Fruit fly (Drosophila melanogaster) whole organism, embryonic: ENCODE measurements around the gene CG12123.

Source experiments
- Asciz ChIP-seq: fragments of 200-800 bp; sonication (Bioruptor generic); optimal IDR thresholded peaks from 2 replicates; lab custom pipeline; 2017; ENCODE audit warnings: missing biosample characterization, mild to moderate bottlenecking, missing genetic modification characterization, missing genetic modification reagents
- Atf6 ChIP-seq: fragments of 200-800 bp; sonication (Bioruptor generic); IDR thresholded peaks from 2 replicates; pipeline ENCODE4 v1.3.6; 2022; ENCODE audit warnings: missing biosample characterization, missing genetic modification characterization
- B-H2 ChIP-seq: fragments of 200-800 bp; sonication (Bioruptor generic); optimal IDR thresholded peaks from 2 replicates; lab custom pipeline; 2018; ENCODE audit warnings: missing biosample characterization, mild to moderate bottlenecking, missing genetic modification characterization
- CG10147 ChIP-seq: fragments of 200-800 bp; sonication (Bioruptor generic); optimal IDR thresholded peaks from 2 replicates; lab custom pipeline; 2019; ENCODE audit warnings: missing biosample characterization, mild to moderate bottlenecking, missing genetic modification characterization, moderate library complexity
- CG10565 ChIP-seq: fragments of 200-800 bp; sonication (Bioruptor generic); optimal IDR thresholded peaks from 3 replicates; lab custom pipeline; 2016; ENCODE audit warnings: missing biosample characterization, mild to moderate bottlenecking, missing genetic modification characterization
- CG11085 ChIP-seq: fragments of 200-800 bp; sonication (Bioruptor generic); IDR thresholded peaks from 2 replicates; pipeline ENCODE4 v1.3.6; 2022; ENCODE audit warnings: missing biosample characterization, missing genetic modification characterization
- CG12071 ChIP-seq: fragments of 200-800 bp; sonication (Bioruptor generic); optimal IDR thresholded peaks from 3 replicates; lab custom pipeline; 2018; ENCODE audit warnings: missing biosample characterization, mild to moderate bottlenecking, missing genetic modification characterization
- CG12219 ChIP-seq: fragments of 200-800 bp; sonication (Bioruptor generic); optimal IDR thresholded peaks from 3 replicates; lab custom pipeline; 2018; ENCODE audit warnings: missing biosample characterization, mild to moderate bottlenecking, missing genetic modification characterization
- CG12299 ChIP-seq: fragments of 200-800 bp; sonication (Bioruptor generic); optimal IDR thresholded peaks from 2 replicates; lab custom pipeline; 2018; ENCODE audit warnings: missing biosample characterization, mild to moderate bottlenecking, missing genetic modification characterization
- CG12769 ChIP-seq: fragments of 200-800 bp; sonication (Bioruptor generic); optimal IDR thresholded peaks from 2 replicates; lab custom pipeline; 2019; ENCODE audit warnings: missing biosample characterization, mild to moderate bottlenecking, missing genetic modification characterization, moderate library complexity
- CG14710 ChIP-seq: fragments of 200-800 bp; sonication (Bioruptor generic); optimal IDR thresholded peaks from 3 replicates; lab custom pipeline; 2019; ENCODE audit warnings: missing biosample characterization, mild to moderate bottlenecking, missing genetic modification characterization, moderate library complexity
- CG16779 ChIP-seq: fragments of 200-800 bp; sonication (Bioruptor generic); IDR thresholded peaks from 2 replicates; pipeline ENCODE4 v1.3.6; 2022; ENCODE audit warnings: missing biosample characterization, missing genetic modification characterization
- CG17385 ChIP-seq: fragments of 200-800 bp; sonication (Bioruptor generic); optimal IDR thresholded peaks from 3 replicates; lab custom pipeline; 2018; ENCODE audit warnings: missing biosample characterization, mild to moderate bottlenecking, missing genetic modification characterization
- CG1832 ChIP-seq: fragments of 200-800 bp; sonication (Bioruptor generic); optimal IDR thresholded peaks from 2 replicates; lab custom pipeline; 2017; ENCODE audit warnings: missing biosample characterization, mild to moderate bottlenecking, missing genetic modification characterization, inconsistent platforms
- CG3163 ChIP-seq: fragments of 200-800 bp; sonication (Bioruptor generic); optimal IDR thresholded peaks from 3 replicates; lab custom pipeline; 2016; ENCODE audit warnings: missing biosample characterization, missing genetic modification characterization
- CG33213 ChIP-seq: fragments of 200-800 bp; sonication (Bioruptor generic); optimal IDR thresholded peaks from 3 replicates; lab custom pipeline; 2016; ENCODE audit warnings: missing biosample characterization, missing genetic modification characterization
- CG4617 ChIP-seq: fragments of 200-800 bp; sonication (Bioruptor generic); optimal IDR thresholded peaks from 3 replicates; lab custom pipeline; 2016; ENCODE audit warnings: missing biosample characterization, missing genetic modification characterization, borderline replicate concordance
- CG4820 ChIP-seq: fragments of 200-800 bp; sonication (Bioruptor generic); optimal IDR thresholded peaks from 3 replicates; lab custom pipeline; 2016; ENCODE audit warnings: missing biosample characterization, missing genetic modification characterization
- CG7357 ChIP-seq: fragments of 200-800 bp; sonication (Bioruptor generic); IDR thresholded peaks from 3 replicates; pipeline ENCODE4 v1.3.6; 2022; ENCODE audit warnings: missing biosample characterization, missing genetic modification characterization
- CG7556 ChIP-seq: fragments of 200-800 bp; sonication (Bioruptor generic); optimal IDR thresholded peaks from 2 replicates; lab custom pipeline; 2017; ENCODE audit warnings: missing biosample characterization, mild to moderate bottlenecking, missing genetic modification characterization
- CG8281 ChIP-seq: fragments of 200-800 bp; sonication (Bioruptor generic); optimal IDR thresholded peaks from 2 replicates; lab custom pipeline; 2018; ENCODE audit warnings: missing biosample characterization, mild to moderate bottlenecking, missing genetic modification characterization, moderate library complexity
- CG8290 ChIP-seq, 3 experiments: fragments of 200-800 bp; sonication (Bioruptor generic); optimal IDR thresholded peaks; 2 replicates each; lab custom pipeline; 2016 to 2019; ENCODE audit warnings: missing biosample characterization in 3 of 3, missing genetic modification characterization in 3 of 3, mild to moderate bottlenecking in 2 of 3, moderate library complexity in 1 of 3
- CG8924 ChIP-seq: fragments of 200-800 bp; optimal IDR thresholded peaks from 3 replicates; lab custom pipeline; 2019; ENCODE audit warnings: missing biosample characterization, mild to moderate bottlenecking, missing genetic modification characterization, moderate library complexity
- Deaf1 ChIP-seq: fragments of 200-800 bp; optimal IDR thresholded peaks from 3 replicates; lab custom pipeline; 2019; ENCODE audit warnings: missing biosample characterization, mild to moderate bottlenecking, missing genetic modification characterization, moderate library complexity
- Drgx ChIP-seq: fragments of 200-800 bp; sonication (Bioruptor generic); IDR thresholded peaks from 2 replicates; pipeline ENCODE4 v1.3.6; 2022; ENCODE audit warnings: missing biosample characterization, missing genetic modification characterization
- HLH4C ChIP-seq: fragments of 200-800 bp; sonication (Bioruptor generic); IDR thresholded peaks from 3 replicates; pipeline ENCODE4 v1.3.6; 2022; ENCODE audit warnings: missing biosample characterization, missing genetic modification characterization; ENCODE audit not compliant: partially characterized antibody
- Hand ChIP-seq: fragments of 200-800 bp; sonication (Bioruptor generic); optimal IDR thresholded peaks from 2 replicates; lab custom pipeline; 2017; ENCODE audit warnings: mild to moderate bottlenecking, missing biosample characterization, missing genetic modification reagents, missing genetic modification characterization
- Hr51 ChIP-seq, 2 experiments: fragments of 200-800 bp; sonication (Bioruptor generic); optimal IDR thresholded peaks; 2 replicates in 1 of 2; 3 replicates in 1 of 2; lab custom pipeline; 2016 to 2018; ENCODE audit warnings: missing biosample characterization in 2 of 2, missing genetic modification characterization in 2 of 2, mild to moderate bottlenecking in 1 of 2, moderate library complexity in 1 of 2
- Kr ChIP-seq: fragments of 200-800 bp; sonication (Bioruptor generic); optimal IDR thresholded peaks from 2 replicates; lab custom pipeline; 2017; ENCODE audit warnings: missing biosample characterization, mild to moderate bottlenecking, missing genetic modification characterization
- Lhr ChIP-seq: fragments of 200-800 bp; sonication (Bioruptor generic); optimal IDR thresholded peaks from 3 replicates; lab custom pipeline; 2017; ENCODE audit warnings: mild to moderate bottlenecking, missing biosample characterization, missing genetic modification reagents, missing genetic modification characterization
- Mrtf ChIP-seq: fragments of 200-800 bp; sonication (Bioruptor generic); IDR thresholded peaks from 3 replicates; pipeline ENCODE4 v1.3.6; 2022; ENCODE audit warnings: missing biosample characterization, missing genetic modification characterization
- Myb ChIP-seq: fragments of 200-800 bp; sonication (Bioruptor generic); optimal IDR thresholded peaks from 2 replicates; lab custom pipeline; 2016; ENCODE audit warnings: missing biosample characterization, missing genetic modification characterization
- Nf-YA ChIP-seq: fragments of 200-800 bp; sonication (Bioruptor generic); IDR thresholded peaks from 2 replicates; pipeline ENCODE4 v1.3.6; 2022; ENCODE audit warnings: missing biosample characterization, missing genetic modification characterization
- Nf-YC ChIP-seq: fragments of 200-800 bp; optimal IDR thresholded peaks from 3 replicates; lab custom pipeline; 2019; ENCODE audit warnings: missing biosample characterization, mild to moderate bottlenecking, missing genetic modification characterization, moderate library complexity
- Oli ChIP-seq: fragments of 200-800 bp; sonication (Bioruptor generic); optimal IDR thresholded peaks from 2 replicates; lab custom pipeline; 2018; ENCODE audit warnings: missing biosample characterization, mild to moderate bottlenecking, missing genetic modification characterization, moderate library complexity
- Side ChIP-seq: fragments of 200-800 bp; sonication (Bioruptor generic); optimal IDR thresholded peaks from 2 replicates; lab custom pipeline; 2016; ENCODE audit warnings: missing biosample characterization, missing genetic modification characterization
- bbx ChIP-seq: fragments of 200-800 bp; sonication (Bioruptor generic); IDR thresholded peaks from 2 replicates; pipeline ENCODE4 v1.3.6; 2022; ENCODE audit warnings: missing biosample characterization, missing genetic modification characterization; ENCODE audit not compliant: partially characterized antibody
- danr ChIP-seq: fragments of 200-800 bp; sonication (Bioruptor generic); IDR thresholded peaks from 2 replicates; pipeline ENCODE4 v1.3.6; 2022; ENCODE audit warnings: missing biosample characterization, missing genetic modification characterization
- disco-r ChIP-seq: fragments of 200-800 bp; sonication (Bioruptor generic); optimal IDR thresholded peaks from 2 replicates; lab custom pipeline; 2016; ENCODE audit warnings: missing biosample characterization, missing genetic modification characterization
- ems ChIP-seq: fragments of 200-800 bp; sonication (Bioruptor generic); optimal IDR thresholded peaks from 3 replicates; lab custom pipeline; 2016; ENCODE audit warnings: missing biosample characterization, missing genetic modification characterization
- jigr1 ChIP-seq: fragments of 200-800 bp; sonication (Bioruptor generic); IDR thresholded peaks from 3 replicates; pipeline ENCODE4 v1.3.6; 2022; ENCODE audit warnings: missing biosample characterization, missing genetic modification characterization
- lab ChIP-seq: fragments of 200-800 bp; sonication (Bioruptor generic); optimal IDR thresholded peaks from 3 replicates; lab custom pipeline; 2017; ENCODE audit warnings: missing biosample characterization, missing genetic modification characterization, mild to moderate bottlenecking, moderate library complexity, missing genetic modification reagents
- prd ChIP-seq, 3 experiments: fragments of >200 bp in 2 of 3; fragments of 200-800 bp in 1 of 3; sonication (Bioruptor generic) in 1 of 3; optimal IDR thresholded peaks in 2 of 3; IDR thresholded peaks in 1 of 3; 2 replicates in 2 of 3; 3 replicates in 1 of 3; pipeline versions ENCODE4 v1.3.6 to Lab custom; 2017 to 2022; ENCODE audit warnings: missing biosample characterization in 1 of 3, missing genetic modification characterization in 1 of 3
- run ChIP-seq: fragments of 200-800 bp; sonication (Bioruptor generic); optimal IDR thresholded peaks from 3 replicates; lab custom pipeline; 2018; ENCODE audit warnings: missing biosample characterization, mild to moderate bottlenecking, missing genetic modification characterization
- salm ChIP-seq: fragments of 200-800 bp; sonication (Bioruptor generic); optimal IDR thresholded peaks from 2 replicates; lab custom pipeline; 2018; ENCODE audit warnings: missing biosample characterization, mild to moderate bottlenecking, missing genetic modification characterization
- sens-2 ChIP-seq: fragments of 200-800 bp; sonication (Bioruptor generic); IDR thresholded peaks from 2 replicates; pipeline ENCODE4 v1.3.6; 2022; ENCODE audit warnings: missing biosample characterization, missing genetic modification characterization
- so ChIP-seq: fragments of 200-800 bp; sonication (Bioruptor generic); IDR thresholded peaks from 3 replicates; pipeline ENCODE4 v1.3.6; 2022; ENCODE audit warnings: missing biosample characterization, missing genetic modification characterization
- tio ChIP-seq: fragments of 200-800 bp; sonication (Bioruptor generic); optimal IDR thresholded peaks from 2 replicates; lab custom pipeline; 2017; ENCODE audit warnings: missing biosample characterization, missing genetic modification characterization, inconsistent platforms

The CG12123 gene

DNA sequence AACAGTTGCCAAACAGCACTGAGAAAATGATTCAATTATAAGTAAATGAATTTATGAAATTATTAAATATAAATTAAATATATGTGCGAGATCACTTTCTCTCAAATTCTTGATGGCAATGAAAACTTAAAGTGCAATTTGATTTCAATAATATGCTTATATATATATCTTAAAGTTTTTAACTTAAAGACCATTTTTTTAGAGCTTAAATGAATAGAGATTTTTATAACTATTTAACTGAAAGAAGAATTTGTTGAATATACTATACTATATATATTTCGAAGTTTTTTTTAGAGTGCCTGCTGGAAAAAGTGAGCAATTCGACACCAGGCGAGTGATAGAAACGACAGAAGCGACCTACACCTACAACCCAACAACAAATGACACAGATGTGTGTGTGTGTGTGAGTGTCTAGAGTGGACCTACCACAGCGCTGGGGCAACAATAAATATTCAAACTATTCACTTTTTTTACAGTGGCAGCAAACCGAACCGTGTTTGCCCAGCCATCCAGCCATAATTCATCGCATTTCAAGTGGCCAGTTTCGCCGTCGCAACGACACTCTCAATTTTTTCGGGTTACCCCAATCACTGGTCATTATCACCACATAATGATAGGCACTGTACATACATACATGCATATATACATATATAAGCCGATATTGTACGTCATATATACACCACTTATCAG is 2.9 kb upstream of the CG12123 start (continued):
- 0 out of 3 replicates have a peak, but pooled peaks have one; percentile 37 for TF ChIP-seq so (GFP tag; lab: Robert Waterston, UW)
- no peak for TF ChIP-seq sens-2
- TF ChIP-seq Mrtf (GFP tag; lab: Robert Waterston, UW) = no peak
- no peak for TF ChIP-seq prd (optimal IDR thresholded peaks at IDR 0.05; lab: Kevin White, UChicago)
- TF ChIP-seq prd (GFP tag; IDR thresholded peaks at IDR 0.05; lab: Robert Waterston, UW) = peak; percentile 66
- no peak for TF ChIP-seq Myb (GFP tag; lab: Kevin White, UChicago)
- TF ChIP-seq tio (GFP tag; lab: Kevin White, UChicago) = no peak
- TF ChIP-seq Side (GFP tag; lab: Kevin White, UChicago) = no peak
- TF ChIP-seq CG3163 = no peak
- peak; percentile 66 for TF ChIP-seq CG7556 (GFP tag; lab: Kevin White, UChicago)
- TF ChIP-seq Nf-YC (tag; lab: Kevin White, UChicago) = peak; percentile 27
- peak; percentile 61 for TF ChIP-seq lab (GFP tag; lab: Kevin White, UChicago)
- TF ChIP-seq HLH4C (GFP tag; lab: Robert Waterston, UW) = no peak
- no peak for TF ChIP-seq ems
- no peak for TF ChIP-seq disco-r (GFP tag; lab: Kevin White, UChicago)
- no peak for TF ChIP-seq CG4617
- no peak for TF ChIP-seq Kr (GFP tag; lab: Kevin White, UChicago)
- peak; percentile 48 for TF ChIP-seq CG12769 (tag; lab: Kevin White, UChicago)
- no peak for TF ChIP-seq CG8290 (GFP tag; optimal IDR thresholded peaks at IDR 0.05; lab: Kevin White, UChicago)
- TF ChIP-seq CG8290 (tag; optimal IDR thresholded peaks at IDR 0.05; lab: Kevin White, UChicago) = peak in 1 of 2 experiments; percentile 76
- TF ChIP-seq jigr1 = no peak
- no peak for TF ChIP-seq B-H2 (GFP tag; lab: Kevin White, UChicago)
- TF ChIP-seq Lhr (GFP tag; lab: Kevin White, UChicago) = no peak
- TF ChIP-seq CG12219 (GFP tag; lab: Kevin White, UChicago) = no peak
- no peak for TF ChIP-seq CG10565 (GFP tag; lab: Kevin White, UChicago)
- no peak for TF ChIP-seq Drgx (GFP tag; lab: Robert Waterston, UW)
- no peak for TF ChIP-seq Hand (GFP tag; lab: Kevin White, UChicago)
- TF ChIP-seq CG1832 (GFP tag; lab: Kevin White, UChicago) = no peak
- peak; percentile 26 for TF ChIP-seq Deaf1 (tag; lab: Kevin White, UChicago)
- TF ChIP-seq CG7357 (GFP tag; lab: Robert Waterston, UW) = no peak; the same call in 2 of the 3 replicates
- TF ChIP-seq CG17385 = peak; percentile 50
- TF ChIP-seq CG8281 (tag; lab: Kevin White, UChicago) = peak; percentile 7
- 0 out of 2 replicates have a peak, but pooled peaks have one; percentile 13 for TF ChIP-seq Atf6
- no peak for TF ChIP-seq salm (tag; lab: Kevin White, UChicago)
- TF ChIP-seq Nf-YA (GFP tag; lab: Robert Waterston, UW) = no peak
- TF ChIP-seq CG8924 (tag; lab: Kevin White, UChicago) = peak; percentile 89
- TF ChIP-seq Asciz (GFP tag; lab: Kevin White, UChicago) = no peak
- TF ChIP-seq run (tag; lab: Kevin White, UChicago) = no peak
- TF ChIP-seq CG16779 = peak; percentile 17; the same call in 1 of the 2 replicates
- TF ChIP-seq CG10147 (GFP tag; lab: Kevin White, UChicago) = no peak
- peak; percentile 11 for TF ChIP-seq CG4820
- peak; percentile 63 for TF ChIP-seq Oli (tag; lab: Kevin White, UChicago)
- TF ChIP-seq danr (GFP tag; lab: Robert Waterston, UW) = no peak
- TF ChIP-seq CG11085 (GFP tag; lab: Robert Waterston, UW) = no peak
- no peak for TF ChIP-seq CG12071 (GFP tag; lab: Kevin White, UChicago)
- no peak for TF ChIP-seq CG12299 (tag; lab: Kevin White, UChicago)
- TF ChIP-seq CG33213 (GFP tag; lab: Kevin White, UChicago) = no peak
- TF ChIP-seq bbx (GFP tag; lab: Robert Waterston, UW) = no peak
- peak; percentile 82 for TF ChIP-seq CG14710
- peak in 1 of 2 experiments; percentile 75 for TF ChIP-seq Hr51 (GFP tag; optimal IDR thresholded peaks at IDR 0.05; lab: Kevin White, UChicago)
